Worm (Caenorhabditis elegans) whole organism, L1 larva: Measurements from ENCODE around the gene jip-1.

Source experiments
- efl-1 ChIP-seq, 4 experiments: fragments of 150-350 bp; optimal IDR thresholded peaks in 3 of 4; peaks in 1 of 4; 1 replicate in 1 of 4; 2 replicates in 3 of 4; lab custom pipeline; 2014; ENCODE audit warnings: missing biosample characterization in 2 of 4, missing genetic modification characterization in 2 of 4, missing genetic modification reagents in 2 of 4
- egl-27 ChIP-seq, 2 experiments: fragments of 150-350 bp in 1 of 2; sonication (generic microtip); optimal IDR thresholded peaks; 3 replicates each; lab custom pipeline; 2017 to 2018; ENCODE audit warnings: missing biosample characterization in 2 of 2, missing genetic modification characterization in 2 of 2, missing genetic modification reagents in 2 of 2
- mdl-1 ChIP-seq, 2 experiments: fragments of 150-350 bp; optimal IDR thresholded peaks; 2 replicates each; lab custom pipeline; 2014 to 2017; ENCODE audit warnings: missing biosample characterization in 2 of 2, missing genetic modification characterization in 2 of 2, inconsistent platforms in 1 of 2
- nhr-77 ChIP-seq: fragments of 150-350 bp; optimal IDR thresholded peaks from 2 replicates; lab custom pipeline; 2014; ENCODE audit warnings: missing biosample characterization, missing genetic modification characterization
- snpc-4 ChIP-seq: fragments of 150-350 bp; optimal IDR thresholded peaks from 2 replicates; lab custom pipeline; 2014; ENCODE audit warnings: missing biosample characterization, missing genetic modification characterization
- ztf-11 ChIP-seq, 2 experiments: sonication (generic microtip); optimal IDR thresholded peaks; 2 replicates each; lab custom pipeline; 2016 to 2017; ENCODE audit warnings: missing genetic modification characterization in 2 of 2, missing biosample characterization in 1 of 2, missing compliant biosample characterization in 1 of 2

DNA sequence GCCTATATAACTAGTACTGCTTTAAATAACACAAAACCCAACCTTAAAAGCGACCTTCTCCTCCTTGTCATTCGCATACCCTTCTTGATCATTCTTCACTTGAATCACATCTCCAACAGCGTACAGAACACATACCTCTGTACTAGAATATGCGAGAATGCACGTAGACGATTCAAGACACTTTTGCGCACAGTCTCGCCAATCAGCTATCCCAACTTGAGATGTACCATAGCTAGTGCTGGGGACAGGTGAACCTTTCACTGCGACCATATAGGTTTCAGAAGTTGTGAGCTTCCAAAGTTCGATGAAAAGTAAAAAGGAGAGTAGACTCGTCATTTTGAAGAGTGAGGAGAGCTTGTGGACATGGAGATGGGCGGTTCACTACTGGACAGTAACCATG lies 70.9 kb downstream of the jip-1 start, which contains the start of gene F54D12.8:
- TF ChIP-seq efl-1 (optimal IDR thresholded peaks at IDR 0.05; lab: Kevin White, UChicago) (no peak), efl-1 (GFP tag; optimal IDR thresholded peaks at IDR 0.05 in 1 of 2; lab: Kevin White, UChicago) (no peak), snpc-4 (tag; lab: Kevin White, UChicago) (no peak), nhr-77 (no peak), ztf-11 (tag; optimal IDR thresholded peaks at IDR 0.05; lab: Kevin White, UChicago) (no peak), mdl-1 (tag; optimal IDR thresholded peaks at IDR 0.05; lab: Kevin White, UChicago) (no peak), egl-27 (tag; optimal IDR thresholded peaks at IDR 0.05; lab: Kevin White, UChicago) (no peak)
